Fruit fly (Drosophila melanogaster): ENCODE data around the gene indra.

The indra gene

dm6 chr3L:1335428-1335764, 6.8 kb downstream of the indra start (continued):
- TF ChIP-seq CG10147 (GFP tag; optimal IDR thresholded peaks at IDR 0.05) (no peak), pho (GFP tag; optimal IDR thresholded peaks at IDR 0.05) (peak; percentile 33), grau (tag; optimal IDR thresholded peaks at IDR 0.05) (peak; percentile 95), CG14860 (GFP tag; IDR thresholded peaks at IDR 0.05; ENCODE audit: partially characterized antibody) (no peak), Med (GFP tag) (peak; percentile 94), sob (GFP tag; IDR thresholded peaks at IDR 0.05) (peak; percentile 72), crol (GFP tag; IDR thresholded peaks at IDR 0.05) (peak; percentile 76), stwl (tag; optimal IDR thresholded peaks at IDR 0.05) (no peak), stc (GFP tag; IDR thresholded peaks at IDR 0.05) (peak; percentile 61), seq (GFP tag; IDR thresholded peaks at IDR 0.05) (peak; percentile 67), CG4360 (GFP tag; IDR thresholded peaks at IDR 0.05) (no peak; the same call in 1 of the 2 replicates), tap (tag; optimal IDR thresholded peaks at IDR 0.05) (no peak), Oaz (GFP tag; IDR thresholded peaks at IDR 0.05) (no peak), slbo (GFP tag; IDR thresholded peaks at IDR 0.05) (peak; percentile 82), CG8944 (GFP tag; optimal IDR thresholded peaks at IDR 0.05) (no peak), dpn (GFP tag; optimal IDR thresholded peaks at IDR 0.05) (peak; percentile 28 to 44), CG34422 (GFP tag; IDR thresholded peaks at IDR 0.05) (no peak), CG10366 (GFP tag; IDR thresholded peaks at IDR 0.05) (peak; percentile 74), tio (GFP tag; optimal IDR thresholded peaks at IDR 0.05) (no peak), CG9797 (GFP tag; optimal IDR thresholded peaks at IDR 0.05) (no peak), kah (GFP tag; optimal IDR thresholded peaks at IDR 0.05) (peak; percentile 42), CG14050 (GFP tag; IDR thresholded peaks at IDR 0.05) (peak; percentile 38; the same call in 2 of the 3 replicates), CG11085 (GFP tag; IDR thresholded peaks at IDR 0.05) (peak; percentile 37; the same call in 1 of the 2 replicates), CG12071 (GFP tag; optimal IDR thresholded peaks at IDR 0.05) (peak; percentile 58), onecut (GFP tag; IDR thresholded peaks at IDR 0.05) (peak; percentile 18; the same call in 1 of the 2 replicates), H2.0 (GFP tag; IDR thresholded peaks at IDR 0.05) (peak; percentile 55), CG5245 (GFP tag; optimal IDR thresholded peaks at IDR 0.05) (peak; percentile 35), CG13894 (tag; optimal IDR thresholded peaks at IDR 0.05) (peak; percentile 19), vvl (GFP tag; IDR thresholded peaks at IDR 0.05) (peak; percentile 79), CG11247 (GFP tag; IDR thresholded peaks at IDR 0.05) (peak; percentile 53; the same call in 1 of the 2 replicates), CG5180 (GFP tag; optimal IDR thresholded peaks at IDR 0.05) (no peak), CG7786 (GFP tag; optimal IDR thresholded peaks at IDR 0.05) (peak; percentile 49), unpg (GFP tag; optimal IDR thresholded peaks at IDR 0.05) (peak; percentile 43), CG11504 (tag; optimal IDR thresholded peaks at IDR 0.05) (no peak), Taf1 (GFP tag; IDR thresholded peaks at IDR 0.05) (peak; percentile 54; the same call in 1 of the 2 replicates), E2f1 (GFP tag; IDR thresholded peaks at IDR 0.05) (peak; percentile 34; the same call in 1 of the 2 replicates), CG3163 (GFP tag; optimal IDR thresholded peaks at IDR 0.05) (peak; percentile 15), Doc2 (GFP tag; IDR thresholded peaks at IDR 0.05) (no peak), pnt (GFP tag; optimal IDR thresholded peaks at IDR 0.05) (peak; percentile 37), HLH4C (GFP tag; IDR thresholded peaks at IDR 0.05; ENCODE audit: partially characterized antibody) (no peak), CG17328 (GFP tag; IDR thresholded peaks at IDR 0.05) (0 out of 2 replicates have a peak, but pooled peaks have one; percentile 53), gro (GFP tag; optimal IDR thresholded peaks at IDR 0.05) (peak; percentile 40), CG11696 (GFP tag; IDR thresholded peaks at IDR 0.05) (peak; percentile 20; the same call in 1 of the 2 replicates), fd3F (GFP tag; optimal IDR thresholded peaks at IDR 0.05) (peak; percentile 42), Max (GFP tag; optimal IDR thresholded peaks at IDR 0.05) (peak; percentile 4), CG13624 (GFP tag; optimal IDR thresholded peaks at IDR 0.05) (peak; percentile 69), CkIIα-i1 (GFP tag; IDR thresholded peaks at IDR 0.05) (no peak), NFAT (GFP tag; IDR thresholded peaks at IDR 0.05) (peak; percentile 68), D19B (GFP tag; optimal IDR thresholded peaks at IDR 0.05) (no peak), CG12104 (GFP tag; optimal IDR thresholded peaks at IDR 0.05) (no peak), CG9876 (GFP tag; optimal IDR thresholded peaks at IDR 0.05) (no peak), CG42726 (GFP tag; IDR thresholded peaks at IDR 0.05; ENCODE audit: partially characterized antibody) (no peak)

All from whole organism, embryonic.